Worm (Caenorhabditis elegans) whole organism, late embryonic: ENCODE measurements around the gene F54D5.9.
A peak's percentile ranks its signal among the peaks of the same experiment; 100 is the strongest.

Experiments used
- C08G9.2 ChIP-seq: sonication (generic microtip); optimal IDR thresholded peaks from 2 replicates; lab custom pipeline; 2016; ENCODE audit warnings: mild to moderate bottlenecking, missing genetic modification characterization, moderate library complexity, missing compliant biosample characterization
- C38D4.7 ChIP-seq: fragments of 200-800 bp; sonication (Bioruptor generic); optimal IDR thresholded peaks from 2 replicates; lab custom pipeline; 2018; ENCODE audit warnings: mild to moderate bottlenecking, missing genetic modification characterization, moderate library complexity, missing compliant biosample characterization
- K02D7.2 ChIP-seq: sonication (generic microtip); optimal IDR thresholded peaks from 2 replicates; lab custom pipeline; 2017; ENCODE audit warnings: mild to moderate bottlenecking, missing genetic modification characterization, missing compliant biosample characterization
- Y22D7AL.16 ChIP-seq: sonication (generic microtip); optimal IDR thresholded peaks from 2 replicates; lab custom pipeline; 2016; ENCODE audit warnings: missing genetic modification characterization, missing compliant biosample characterization
- ama-1 ChIP-seq: fragments of 150-350 bp; optimal IDR thresholded peaks from 2 replicates; lab custom pipeline; 2014
- ceh-14 ChIP-seq: sonication (generic microtip); optimal IDR thresholded peaks from 2 replicates; lab custom pipeline; 2016; ENCODE audit warnings: missing genotype, missing genetic modification characterization, missing compliant biosample characterization
- ceh-19 ChIP-seq: fragments of 200-800 bp; sonication (Bioruptor generic); optimal IDR thresholded peaks from 2 replicates; lab custom pipeline; 2018; ENCODE audit warnings: mild to moderate bottlenecking, missing genetic modification characterization, missing compliant biosample characterization
- ceh-22 ChIP-seq: sonication (generic microtip); optimal IDR thresholded peaks from 2 replicates; lab custom pipeline; 2017; ENCODE audit warnings: missing biosample characterization, missing genetic modification characterization
- ceh-30 ChIP-seq: fragments of 150-350 bp; optimal IDR thresholded peaks from 2 replicates; lab custom pipeline; 2014; ENCODE audit warnings: missing biosample characterization, missing genetic modification characterization
- ceh-31 ChIP-seq: sonication (generic microtip); optimal IDR thresholded peaks from 2 replicates; lab custom pipeline; 2016; ENCODE audit warnings: missing genetic modification characterization, missing compliant biosample characterization
- ceh-34 ChIP-seq: sonication (generic microtip); optimal IDR thresholded peaks from 2 replicates; lab custom pipeline; 2016; ENCODE audit warnings: mild to moderate bottlenecking, missing genetic modification characterization, missing compliant biosample characterization
- ceh-6 ChIP-seq: fragments of 200-800 bp; sonication (Bioruptor generic); optimal IDR thresholded peaks from 2 replicates; lab custom pipeline; 2018; ENCODE audit warnings: mild to moderate bottlenecking, missing genetic modification characterization, missing compliant biosample characterization
- ceh-9 ChIP-seq: sonication (generic microtip); optimal IDR thresholded peaks from 2 replicates; lab custom pipeline; 2016; ENCODE audit warnings: mild to moderate bottlenecking, missing genetic modification characterization, inconsistent platforms, missing compliant biosample characterization
- dve-1 ChIP-seq: sonication (generic microtip); optimal IDR thresholded peaks from 2 replicates; lab custom pipeline; 2017; ENCODE audit warnings: antibody characterized with exemption, mild to moderate bottlenecking, missing genetic modification characterization, missing compliant biosample characterization
- elt-2 ChIP-seq: sonication (generic microtip); optimal IDR thresholded peaks from 2 replicates; lab custom pipeline; 2016; ENCODE audit warnings: missing genetic modification reagents, missing genetic modification characterization, missing compliant biosample characterization
- elt-4 ChIP-seq: sonication (generic microtip); optimal IDR thresholded peaks from 2 replicates; lab custom pipeline; 2016; ENCODE audit warnings: missing genetic modification characterization, missing compliant biosample characterization
- eyg-1 ChIP-seq: sonication (generic microtip); optimal IDR thresholded peaks from 2 replicates; lab custom pipeline; 2016; ENCODE audit warnings: missing genotype, missing genetic modification characterization, missing compliant biosample characterization
- fkh-10 ChIP-seq: fragments of 150-350 bp; optimal IDR thresholded peaks from 2 replicates; lab custom pipeline; 2014; ENCODE audit warnings: missing biosample characterization, missing genetic modification reagents, missing genetic modification characterization
- gmeb-2 ChIP-seq: sonication (generic microtip); optimal IDR thresholded peaks from 2 replicates; lab custom pipeline; 2016; ENCODE audit warnings: missing genetic modification characterization, inconsistent platforms, missing compliant biosample characterization
- hlh-13 ChIP-seq: fragments of 200-800 bp; sonication (Bioruptor generic); optimal IDR thresholded peaks from 2 replicates; lab custom pipeline; 2018; ENCODE audit warnings: mild to moderate bottlenecking, missing genetic modification characterization, missing compliant biosample characterization
- hlh-15 ChIP-seq: sonication (generic microtip); optimal IDR thresholded peaks from 2 replicates; lab custom pipeline; 2016; ENCODE audit warnings: missing genetic modification characterization, missing compliant biosample characterization
- hlh-30 ChIP-seq: sonication (generic microtip); optimal IDR thresholded peaks from 2 replicates; lab custom pipeline; 2017; ENCODE audit warnings: antibody characterized with exemption, missing genetic modification characterization, missing compliant biosample characterization; ENCODE audit not compliant: insufficient read depth
- hlh-6 ChIP-seq: sonication (generic microtip); optimal IDR thresholded peaks from 2 replicates; lab custom pipeline; 2016; ENCODE audit warnings: missing genotype, missing genetic modification characterization, missing compliant biosample characterization
- hlh-8 ChIP-seq: sonication (generic microtip); optimal IDR thresholded peaks from 2 replicates; lab custom pipeline; 2016; ENCODE audit warnings: missing genotype, missing genetic modification characterization, missing compliant biosample characterization
- lim-6 ChIP-seq: sonication (generic microtip); optimal IDR thresholded peaks from 2 replicates; lab custom pipeline; 2016; ENCODE audit warnings: missing genetic modification characterization, missing compliant biosample characterization
- lin-11 ChIP-seq: fragments of 200-800 bp; sonication (Bioruptor generic); optimal IDR thresholded peaks from 2 replicates; lab custom pipeline; 2018; ENCODE audit warnings: mild to moderate bottlenecking, missing genetic modification characterization, missing compliant biosample characterization
- nhr-11 ChIP-seq: fragments of 150-350 bp; optimal IDR thresholded peaks from 2 replicates; lab custom pipeline; 2014; ENCODE audit warnings: missing biosample characterization, missing genetic modification characterization
- nhr-232 ChIP-seq: sonication (generic microtip); optimal IDR thresholded peaks from 2 replicates; lab custom pipeline; 2016; ENCODE audit warnings: missing genetic modification characterization, missing compliant biosample characterization
- npax-4 ChIP-seq: sonication (generic microtip); optimal IDR thresholded peaks from 2 replicates; lab custom pipeline; 2016; ENCODE audit warnings: missing genetic modification characterization, missing compliant biosample characterization
- odd-2 ChIP-seq: sonication (generic microtip); optimal IDR thresholded peaks from 2 replicates; lab custom pipeline; 2017; ENCODE audit warnings: antibody characterized with exemption, mild to moderate bottlenecking, missing genetic modification characterization, missing compliant biosample characterization
- pag-3 ChIP-seq: sonication (generic microtip); optimal IDR thresholded peaks from 2 replicates; lab custom pipeline; 2016; ENCODE audit warnings: missing compliant biosample characterization, missing genetic modification characterization, borderline replicate concordance
- pat-9 ChIP-seq: fragments of 200-800 bp; sonication (Bioruptor generic); optimal IDR thresholded peaks from 2 replicates; lab custom pipeline; 2018; ENCODE audit warnings: mild to moderate bottlenecking, missing genetic modification characterization, moderate library complexity, missing compliant biosample characterization
- pax-1 ChIP-seq: fragments of 150-350 bp; optimal IDR thresholded peaks from 2 replicates; lab custom pipeline; 2014; ENCODE audit warnings: missing biosample characterization, missing genetic modification characterization
- pha-4 ChIP-seq: fragments of 150-350 bp; optimal IDR thresholded peaks from 2 replicates; lab custom pipeline; 2018; ENCODE audit warnings: missing biosample characterization, missing genetic modification reagents, missing genetic modification characterization
- ref-2 ChIP-seq: sonication (generic microtip); optimal IDR thresholded peaks from 2 replicates; lab custom pipeline; 2016; ENCODE audit warnings: missing genetic modification characterization, missing compliant biosample characterization
- rnt-1 ChIP-seq: sonication (generic microtip); optimal IDR thresholded peaks from 2 replicates; lab custom pipeline; 2016; ENCODE audit warnings: missing genetic modification characterization, missing compliant biosample characterization
- sdc-2 ChIP-seq: sonication (generic microtip); optimal IDR thresholded peaks from 2 replicates; lab custom pipeline; 2016; ENCODE audit warnings: missing genotype, missing genetic modification characterization, missing compliant biosample characterization
- sox-2 ChIP-seq: fragments of 200-800 bp; sonication (Bioruptor generic); IDR thresholded peaks from 2 replicates; pipeline ENCODE4 v1.3.6; 2022; ENCODE audit warnings: missing genetic modification reagents, missing genetic modification characterization, missing compliant biosample characterization
- sox-4 ChIP-seq: sonication (generic microtip); optimal IDR thresholded peaks from 2 replicates; lab custom pipeline; 2017; ENCODE audit warnings: mild to moderate bottlenecking, missing genetic modification characterization, inconsistent platforms, missing compliant biosample characterization
- syd-9 ChIP-seq: sonication (generic microtip); optimal IDR thresholded peaks from 2 replicates; lab custom pipeline; 2016; ENCODE audit warnings: mild to moderate bottlenecking, missing genetic modification characterization, moderate library complexity, missing compliant biosample characterization
- tbx-7 ChIP-seq: sonication (generic microtip); optimal IDR thresholded peaks from 2 replicates; lab custom pipeline; 2016; ENCODE audit warnings: missing genotype, missing genetic modification characterization, missing compliant biosample characterization
- ttx-3 ChIP-seq: sonication (generic microtip); optimal IDR thresholded peaks from 2 replicates; lab custom pipeline; 2016; ENCODE audit warnings: missing genetic modification reagents, missing genetic modification characterization, missing compliant biosample characterization
- unc-42 ChIP-seq: sonication (generic microtip); optimal IDR thresholded peaks from 2 replicates; lab custom pipeline; 2016; ENCODE audit warnings: missing genotype, missing genetic modification characterization, missing compliant biosample characterization
- unc-86 ChIP-seq: sonication (generic microtip); optimal IDR thresholded peaks from 2 replicates; lab custom pipeline; 2016; ENCODE audit warnings: missing genetic modification characterization, missing compliant biosample characterization
- zip-5 ChIP-seq: sonication (generic microtip); optimal IDR thresholded peaks from 2 replicates; lab custom pipeline; 2016; ENCODE audit warnings: missing genetic modification characterization, missing compliant biosample characterization
- ztf-16 ChIP-seq: sonication (generic microtip); optimal IDR thresholded peaks from 2 replicates; lab custom pipeline; 2017; ENCODE audit warnings: missing genetic modification characterization, missing compliant biosample characterization

The F54D5.9 gene

DNA sequence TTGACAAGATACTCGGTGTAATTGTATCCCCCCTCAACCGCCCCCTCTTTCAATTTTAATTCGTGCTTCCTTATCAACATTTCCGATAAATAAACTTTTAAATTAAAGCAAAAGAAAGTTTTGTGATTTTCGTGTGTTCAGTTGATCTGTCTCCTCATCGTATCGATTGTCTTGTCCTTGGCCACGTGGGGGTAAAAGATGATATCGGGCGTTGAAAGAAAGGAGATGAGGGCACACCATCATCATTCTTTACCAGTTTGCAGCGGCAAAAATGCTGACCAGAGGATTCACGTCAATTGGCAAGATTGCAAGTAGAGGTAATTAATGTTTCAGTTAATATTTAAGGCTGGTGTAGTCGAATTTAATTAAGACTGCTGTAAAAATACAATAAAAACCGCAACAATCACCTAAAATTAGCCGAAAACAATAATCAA lies 2.6 kb upstream of the F54D5.9 start, which contains the start of gene F54D5.7:
Gene F54D5.7 (plus strand): TSS at position 264 of the 434 bp plus-strand sequence.
- TF ChIP-seq rnt-1 (tag; lab: Kevin White, UChicago) (peak; percentile 28), elt-2 (tag; lab: Kevin White, UChicago) (peak; percentile 30), eyg-1 (tag; lab: Kevin White, UChicago) (no peak), odd-2 (tag; lab: Kevin White, UChicago) (no peak), ama-1 (lab: Kevin White, UChicago) (peak; percentile 79), ceh-6 (peak; percentile 29), ceh-30 (tag; lab: Kevin White, UChicago) (peak; percentile 17)

DNA sequence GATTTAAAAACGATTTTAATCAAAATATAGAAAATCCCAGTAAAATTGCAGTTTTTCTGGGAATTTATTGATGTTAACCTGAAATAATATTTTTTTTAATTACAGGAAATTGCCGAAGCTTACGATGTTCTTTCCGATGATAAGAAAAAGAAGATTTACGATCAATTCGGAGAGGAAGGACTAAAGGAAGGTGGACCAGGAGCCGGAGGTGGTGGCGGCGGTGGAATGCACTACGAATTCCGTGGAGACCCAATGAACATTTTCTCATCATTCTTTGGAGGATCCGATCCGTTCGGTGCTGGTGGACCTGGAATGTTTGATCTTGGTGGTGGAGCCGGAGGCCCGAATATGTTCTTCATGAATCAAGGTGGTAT lies 1.3 kb upstream of the F54D5.9 start:
- TF ChIP-seq ama-1 (lab: Kevin White, UChicago) (no peak), ceh-19 (no peak), ceh-9 (tag; lab: Kevin White, UChicago) (no peak), unc-86 (tag; lab: Kevin White, UChicago) (no peak), pha-4 (tag; lab: Kevin White, UChicago) (no peak), pag-3 (tag; lab: Kevin White, UChicago) (no peak), hlh-13 (GFP tag; lab: Kevin White, UChicago) (no peak), nhr-232 (tag; lab: Kevin White, UChicago) (no peak), gmeb-2 (tag; lab: Kevin White, UChicago) (no peak), ceh-31 (tag; lab: Kevin White, UChicago) (no peak), hlh-8 (no peak), pat-9 (tag; lab: Kevin White, UChicago) (no peak), ceh-14 (tag; lab: Kevin White, UChicago) (no peak), syd-9 (tag; lab: Kevin White, UChicago) (no peak), npax-4 (tag; lab: Kevin White, UChicago) (no peak), eyg-1 (tag; lab: Kevin White, UChicago) (no peak), elt-4 (tag; lab: Kevin White, UChicago) (no peak), hlh-6 (tag; lab: Kevin White, UChicago) (no peak), hlh-30 (tag; lab: Kevin White, UChicago) (no peak), rnt-1 (tag; lab: Kevin White, UChicago) (no peak)

DNA sequence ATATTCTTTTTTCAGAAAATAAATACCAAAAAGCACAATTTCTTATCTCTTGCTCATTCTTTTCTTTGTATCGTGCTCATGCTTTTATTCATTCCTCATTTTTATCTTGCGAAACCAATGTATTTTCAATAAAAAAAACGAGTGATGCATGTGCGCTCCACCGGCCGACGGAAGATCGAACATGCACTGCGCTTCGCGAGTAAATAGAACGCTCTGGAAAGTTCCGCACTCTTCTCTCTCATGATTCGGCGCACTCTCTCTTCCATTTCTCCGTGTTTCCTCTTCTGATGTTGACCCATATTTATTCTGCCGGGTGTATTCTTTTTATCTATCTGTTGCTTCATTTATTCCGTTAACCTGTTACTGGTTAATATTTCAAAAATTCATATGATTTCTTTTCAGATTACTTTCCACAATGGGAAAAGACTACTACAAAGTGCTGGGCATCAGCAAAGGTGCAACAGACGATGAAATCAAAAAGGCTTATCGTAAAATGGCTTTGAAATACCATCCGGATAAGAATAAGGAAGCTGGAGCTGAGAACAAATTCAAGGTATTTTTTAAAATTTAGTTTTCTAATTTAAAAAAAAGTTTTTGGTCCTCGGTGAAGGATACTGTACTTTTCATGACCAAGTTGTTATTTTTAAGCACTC lies 797 bp upstream of the F54D5.9 start, which contains the start of gene dnj-13:
Gene dnj-13 (plus strand): TSS at position 403 of the 653 bp plus-strand sequence.
- TF ChIP-seq tbx-7 (tag; lab: Kevin White, UChicago): peak; percentile 15
- TF ChIP-seq ref-2 (tag; lab: Kevin White, UChicago): peak; percentile 93
- TF ChIP-seq sox-4 (tag; lab: Kevin White, UChicago): no peak
- TF ChIP-seq pax-1: peak; percentile 61
- TF ChIP-seq lim-6: no peak
- TF ChIP-seq Y22D7AL.16 (tag; lab: Kevin White, UChicago): no peak
- no peak for TF ChIP-seq eyg-1 (tag; lab: Kevin White, UChicago)
- no peak for TF ChIP-seq odd-2 (tag; lab: Kevin White, UChicago)
- TF ChIP-seq sox-2 (GFP tag; lab: Robert Waterston, UW): no peak
- no peak for TF ChIP-seq pag-3 (tag; lab: Kevin White, UChicago)
- TF ChIP-seq nhr-232 (tag; lab: Kevin White, UChicago): no peak
- TF ChIP-seq ttx-3: no peak
- peak; percentile 27 for TF ChIP-seq ama-1 (lab: Kevin White, UChicago)
- TF ChIP-seq lin-11 (tag; lab: Kevin White, UChicago): no peak
- no peak for TF ChIP-seq pat-9 (tag; lab: Kevin White, UChicago)
- TF ChIP-seq pha-4 (tag; lab: Kevin White, UChicago): no peak
- peak; percentile 86 for TF ChIP-seq ceh-34
- peak; percentile 83 for TF ChIP-seq hlh-30 (tag; lab: Kevin White, UChicago)
- TF ChIP-seq elt-4 (tag; lab: Kevin White, UChicago): no peak
- TF ChIP-seq gmeb-2 (tag; lab: Kevin White, UChicago): peak; percentile 51
- TF ChIP-seq C08G9.2 (tag; lab: Kevin White, UChicago): peak; percentile 60
- no peak for TF ChIP-seq fkh-10 (GFP tag; lab: Kevin White, UChicago)
- TF ChIP-seq dve-1 (tag; lab: Kevin White, UChicago): peak; percentile 29
- peak; percentile 77 for TF ChIP-seq unc-42 (tag; lab: Kevin White, UChicago)
- no peak for TF ChIP-seq hlh-15 (tag; lab: Kevin White, UChicago)
- TF ChIP-seq nhr-11 (tag; lab: Kevin White, UChicago): no peak
- peak; percentile 3 for TF ChIP-seq ceh-22 (tag; lab: Kevin White, UChicago)
- peak; percentile 66 for TF ChIP-seq ceh-31 (tag; lab: Kevin White, UChicago)
- no peak for TF ChIP-seq npax-4 (tag; lab: Kevin White, UChicago)
- no peak for TF ChIP-seq K02D7.2 (tag; lab: Kevin White, UChicago)
- no peak for TF ChIP-seq zip-5 (tag; lab: Kevin White, UChicago)
- peak; percentile 3 for TF ChIP-seq ztf-16 (tag; lab: Kevin White, UChicago)
- TF ChIP-seq sdc-2: peak; percentile 55
- TF ChIP-seq C38D4.7 (GFP tag; lab: Kevin White, UChicago): no peak
